Worm (Caenorhabditis elegans) whole organism, mixed stage, embryonic: ENCODE results near the gene R08D7.5.

Source experiments
- bed-3 ChIP-seq: fragments of 200-800 bp; sonication (Bioruptor generic); optimal IDR thresholded peaks from 3 replicates; lab custom pipeline; 2018; ENCODE audit warnings: mild to moderate bottlenecking, missing genetic modification characterization, moderate library complexity, missing compliant biosample characterization
- blmp-1 ChIP-seq: fragments of 150-350 bp; optimal IDR thresholded peaks from 2 replicates; lab custom pipeline; 2014; ENCODE audit warnings: missing biosample characterization, missing genetic modification characterization
- ces-1 ChIP-seq: fragments of 150-350 bp; optimal IDR thresholded peaks from 2 replicates; lab custom pipeline; 2014; ENCODE audit warnings: missing biosample characterization, missing genetic modification reagents, missing genetic modification characterization
- elt-1 ChIP-seq: sonication (generic microtip); optimal IDR thresholded peaks from 2 replicates; lab custom pipeline; 2017; ENCODE audit warnings: missing genetic modification characterization, mild to moderate bottlenecking, missing compliant biosample characterization, antibody characterized with exemption, moderate library complexity, borderline replicate concordance; ENCODE audit not compliant: insufficient read depth
- lin-13 ChIP-seq: fragments of 150-350 bp; optimal IDR thresholded peaks from 2 replicates; lab custom pipeline; 2014; ENCODE audit warnings: missing biosample characterization, missing genetic modification characterization
- lsy-2 ChIP-seq: fragments of 150-350 bp; optimal IDR thresholded peaks from 2 replicates; lab custom pipeline; 2014; ENCODE audit warnings: missing biosample characterization, missing genetic modification characterization
- nhr-12 ChIP-seq: fragments of 150-350 bp; optimal IDR thresholded peaks from 2 replicates; lab custom pipeline; 2014; ENCODE audit warnings: missing biosample characterization, missing genetic modification characterization
- nhr-237 ChIP-seq: fragments of 150-350 bp; optimal IDR thresholded peaks from 2 replicates; lab custom pipeline; 2014; ENCODE audit warnings: missing biosample characterization, missing genetic modification characterization
- nhr-28 ChIP-seq: fragments of 150-350 bp; optimal IDR thresholded peaks from 2 replicates; lab custom pipeline; 2014; ENCODE audit warnings: missing biosample characterization, missing genetic modification characterization
- unc-62 ChIP-seq: fragments of 150-350 bp; optimal IDR thresholded peaks from 2 replicates; lab custom pipeline; 2014; ENCODE audit warnings: missing biosample characterization, missing genetic modification reagents, missing genetic modification characterization
- zip-8 ChIP-seq: fragments of 150-350 bp; optimal IDR thresholded peaks from 2 replicates; lab custom pipeline; 2014; ENCODE audit warnings: missing biosample characterization, missing genetic modification characterization
- ztf-11 ChIP-seq: fragments of 150-350 bp; optimal IDR thresholded peaks from 2 replicates; lab custom pipeline; 2014; ENCODE audit warnings: missing biosample characterization, missing genetic modification characterization

ce11 chrIII:8949147-8949546 lies 24.8 kb upstream of the R08D7.5 start:
- no peak for TF ChIP-seq bed-3
- no peak for TF ChIP-seq ztf-11 (tag; lab: Kevin White, UChicago)
- no peak for TF ChIP-seq elt-1
- no peak for TF ChIP-seq unc-62 (GFP tag; lab: Kevin White, UChicago)
- TF ChIP-seq nhr-28 = no peak
- TF ChIP-seq nhr-12 (tag; lab: Kevin White, UChicago) = no peak
- no peak for TF ChIP-seq lsy-2 (tag; lab: Kevin White, UChicago)
- TF ChIP-seq zip-8 (tag; lab: Kevin White, UChicago) = no peak
- TF ChIP-seq ces-1 (GFP tag; lab: Kevin White, UChicago) = no peak
- TF ChIP-seq nhr-237 (tag; lab: Kevin White, UChicago) = no peak
- no peak for TF ChIP-seq lin-13 (tag; lab: Kevin White, UChicago)
- TF ChIP-seq blmp-1 = no peak
